Fruit fly (Drosophila melanogaster) Kc167 (cell line): ENCODE results near the gene CG42729.

Experiments used
- Myc ChIP-seq: fragments of >200 bp; optimal IDR thresholded peaks from 2 replicates; lab custom pipeline; 2017; ENCODE audit warnings: missing external identifiers
- Sin3A ChIP-seq: fragments of >200 bp; optimal IDR thresholded peaks from 2 replicates; lab custom pipeline; 2018; ENCODE audit warnings: missing external identifiers
- h ChIP-seq: fragments of >200 bp; optimal IDR thresholded peaks from 3 replicates; lab custom pipeline; 2018; ENCODE audit warnings: missing external identifiers
- insv ChIP-seq: fragments of >200 bp; optimal IDR thresholded peaks from 3 replicates; lab custom pipeline; 2018; ENCODE audit warnings: missing external identifiers
- psq ChIP-seq: fragments of >200 bp; optimal IDR thresholded peaks from 2 replicates; lab custom pipeline; 2017; ENCODE audit warnings: missing external identifiers
- ttk ChIP-seq: sonication (Bioruptor generic); optimal IDR thresholded peaks from 2 replicates; lab custom pipeline; 2017; ENCODE audit warnings: missing external identifiers

DNA sequence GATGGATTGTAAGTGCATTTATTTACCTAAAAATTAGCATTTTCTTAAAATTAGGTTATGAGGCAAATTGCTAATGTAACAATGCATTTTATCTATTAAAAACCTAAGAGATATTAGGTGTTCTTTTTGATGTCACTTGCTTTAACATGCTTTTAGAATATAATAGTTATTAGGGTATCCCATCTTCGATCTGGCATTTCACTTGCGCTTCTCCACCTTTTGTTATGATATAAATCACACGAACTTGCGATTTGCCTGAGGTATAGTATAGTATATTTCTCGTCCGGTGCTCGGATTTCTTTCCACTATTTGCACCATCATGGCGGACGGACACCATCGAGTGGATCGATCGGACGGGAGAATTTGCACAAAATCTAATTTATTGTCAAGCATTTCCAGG lies 2.8 kb upstream of the CG42729 start:
- TF ChIP-seq psq (lab: Kevin White, UChicago) (no peak), h (lab: Kevin White, UChicago) (no peak), Sin3A (lab: Kevin White, UChicago) (no peak), insv (no peak), ttk (no peak), Myc (lab: Kevin White, UChicago) (no peak)
